Worm (Caenorhabditis elegans): ENCODE results near the gene nhr-103.

DNA sequence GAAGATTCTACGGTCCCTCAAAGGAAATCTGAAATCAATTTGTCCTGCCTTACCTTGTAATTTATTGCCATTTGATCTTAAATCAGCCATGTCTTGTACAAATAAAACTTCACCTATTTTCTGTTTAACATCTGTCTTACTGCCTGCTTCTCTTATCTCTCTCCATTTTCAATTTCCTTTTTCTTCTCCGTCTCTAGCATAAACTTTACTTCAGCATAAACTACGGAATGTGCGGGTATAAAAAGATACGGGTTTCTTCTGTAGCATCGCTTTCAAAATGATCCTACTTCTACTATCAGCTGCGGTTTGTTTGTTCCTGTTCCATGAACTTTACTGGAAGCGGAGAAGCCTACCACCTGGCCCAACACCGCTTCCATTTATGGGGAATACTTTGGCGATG lies 19.5 kb downstream of the nhr-103 start, which contains the start of gene cyp-33C5:
- TF ChIP-seq egl-27 (tag; optimal IDR thresholded peaks at IDR 0.05) (no peak), zag-1 (tag; optimal IDR thresholded peaks at IDR 0.05) (no peak), nhr-76 (tag; optimal IDR thresholded peaks at IDR 0.05) (no peak), dsc-1 (tag; optimal IDR thresholded peaks at IDR 0.05) (no peak)
